Fruit fly (Drosophila melanogaster): Measurements from ENCODE around the gene mRpL45.

mRpL45 gene

dm6 chr3R:22587419-22587963, 30.8 kb upstream of the mRpL45 start, which contains the start of gene Efa6 (continued):
- TF ChIP-seq CG1603 (tag; optimal IDR thresholded peaks at IDR 0.05) = peak; percentile 10
- TF ChIP-seq CG10147 (GFP tag; optimal IDR thresholded peaks at IDR 0.05) = peak; percentile 26
- TF ChIP-seq gt (GFP tag; IDR thresholded peaks at IDR 0.05) = no peak
- no peak for TF ChIP-seq h (optimal IDR thresholded peaks at IDR 0.05)
- peak; percentile 88 for TF ChIP-seq MESR4 (GFP tag; optimal IDR thresholded peaks at IDR 0.05)
- peak; percentile 87 for TF ChIP-seq Med (GFP tag)
- TF ChIP-seq CG15269 (tag; optimal IDR thresholded peaks at IDR 0.05) = peak; percentile 22
- no peak for TF ChIP-seq Gug (GFP tag; IDR thresholded peaks at IDR 0.05)
- TF ChIP-seq Poxn (GFP tag; IDR thresholded peaks at IDR 0.05) = no peak
- TF ChIP-seq CG17361 (GFP tag; IDR thresholded peaks at IDR 0.05) = peak; percentile 64
- peak; percentile 40 for TF ChIP-seq Fer1 (GFP tag; optimal IDR thresholded peaks at IDR 0.05)
- TF ChIP-seq NC2β (GFP tag; optimal IDR thresholded peaks at IDR 0.05) = peak; percentile 12
- TF ChIP-seq CG13894 (tag; optimal IDR thresholded peaks at IDR 0.05) = peak; percentile 43
- TF ChIP-seq bowl (GFP tag; IDR thresholded peaks at IDR 0.05) = no peak
- peak; percentile 88 for TF ChIP-seq Myb (GFP tag; optimal IDR thresholded peaks at IDR 0.05)
- TF ChIP-seq kni (GFP tag; optimal IDR thresholded peaks at IDR 0.05) = peak; percentile 5
- 0 out of 3 replicates have a peak, but pooled peaks have one; percentile 18 for TF ChIP-seq tgo (GFP tag; IDR thresholded peaks at IDR 0.05)
- peak; percentile 21 for TF ChIP-seq CG7556 (GFP tag; optimal IDR thresholded peaks at IDR 0.05)
- TF ChIP-seq ato (GFP tag; IDR thresholded peaks at IDR 0.05; ENCODE audit: partially characterized antibody) = peak; percentile 66; the same call in 1 of the 2 replicates
- TF ChIP-seq salm (tag; optimal IDR thresholded peaks at IDR 0.05) = no peak
- TF ChIP-seq TFAM (GFP tag; optimal IDR thresholded peaks at IDR 0.05) = no peak
- TF ChIP-seq phol (tag; optimal IDR thresholded peaks at IDR 0.05) = peak; percentile 66
- peak; percentile 56 for TF ChIP-seq crol (GFP tag; IDR thresholded peaks at IDR 0.05)
- TF ChIP-seq CG10654 (GFP tag; optimal IDR thresholded peaks at IDR 0.05) = peak; percentile 19
- peak; percentile 45 for TF ChIP-seq CG9797 (GFP tag; optimal IDR thresholded peaks at IDR 0.05)
- TF ChIP-seq CG9609 (GFP tag; optimal IDR thresholded peaks at IDR 0.05) = peak; percentile 52
- no peak for TF ChIP-seq pros (GFP tag; optimal IDR thresholded peaks at IDR 0.05)
- peak in 1 of 3 experiments; percentile 42 for TF ChIP-seq lola (GFP tag; optimal IDR thresholded peaks at IDR 0.05)
- peak; percentile 76 for TF ChIP-seq nmo (GFP tag; optimal IDR thresholded peaks at IDR 0.05)
- peak; percentile 37 for TF ChIP-seq Deaf1 (tag; optimal IDR thresholded peaks at IDR 0.05)
- 0 out of 2 replicates have a peak, but pooled peaks have one; percentile 14 for TF ChIP-seq Taf1 (GFP tag; IDR thresholded peaks at IDR 0.05)
- peak; percentile 60 for TF ChIP-seq pum (GFP tag; optimal IDR thresholded peaks at IDR 0.05)
- peak; percentile 24 for TF ChIP-seq CG12769 (tag; optimal IDR thresholded peaks at IDR 0.05)
- TF ChIP-seq Hmx (GFP tag; optimal IDR thresholded peaks at IDR 0.05) = no peak
- TF ChIP-seq B-H2 (GFP tag; optimal IDR thresholded peaks at IDR 0.05) = peak; percentile 55
- peak; percentile 83 for TF ChIP-seq hb (GFP tag; IDR thresholded peaks at IDR 0.05; ENCODE audit: partially characterized antibody)
- peak; percentile 13 for TF ChIP-seq run (tag; optimal IDR thresholded peaks at IDR 0.05)
- TF ChIP-seq Bgb (GFP tag; IDR thresholded peaks at IDR 0.05; ENCODE audit: partially characterized antibody) = peak; percentile 92
- no peak for TF ChIP-seq Hr39 (optimal IDR thresholded peaks at IDR 0.05)
- TF ChIP-seq amos (GFP tag; IDR thresholded peaks at IDR 0.05; ENCODE audit: partially characterized antibody) = peak; percentile 90
- TF ChIP-seq Hand (GFP tag; optimal IDR thresholded peaks at IDR 0.05) = peak; percentile 43
- peak; percentile 62 for TF ChIP-seq CG9727 (GFP tag; optimal IDR thresholded peaks at IDR 0.05)
- TF ChIP-seq CG10267 (tag; optimal IDR thresholded peaks at IDR 0.05) = peak; percentile 99
- peak; percentile 37; the same call in 1 of the 3 replicates for TF ChIP-seq CG11560 (tag; IDR thresholded peaks at IDR 0.05)
- no peak for TF ChIP-seq gem (tag; optimal IDR thresholded peaks at IDR 0.05)
- no peak for TF ChIP-seq CG2199 (GFP tag; IDR thresholded peaks at IDR 0.05)
- peak; percentile 47 for TF ChIP-seq CG18476 (GFP tag; optimal IDR thresholded peaks at IDR 0.05)
- peak; percentile 61 for TF ChIP-seq CoRest (tag; optimal IDR thresholded peaks at IDR 0.05)
- peak; percentile 54 for TF ChIP-seq nom (GFP tag; optimal IDR thresholded peaks at IDR 0.05)
- TF ChIP-seq Hsf (GFP tag; optimal IDR thresholded peaks at IDR 0.05) = peak; percentile 57
